Worm (Caenorhabditis elegans) whole organism, L4/young adult: Measurements from ENCODE around the gene rac-2.

ENCODE experiments used
- W03F9.2 ChIP-seq: fragments of 150-350 bp; optimal IDR thresholded peaks from 2 replicates; lab custom pipeline; 2014; ENCODE audit warnings: missing biosample characterization, missing genetic modification characterization
- dao-5 ChIP-seq: sonication (generic microtip); optimal IDR thresholded peaks from 2 replicates; lab custom pipeline; 2016; ENCODE audit warnings: missing genotype, missing genetic modification characterization, moderate library complexity, missing compliant biosample characterization
- him-1 ChIP-seq: sonication (generic microtip); optimal IDR thresholded peaks from 2 replicates; lab custom pipeline; 2016; ENCODE audit warnings: missing genotype, missing genetic modification reagents, missing genetic modification characterization, missing compliant biosample characterization

Gene rac-2

DNA sequence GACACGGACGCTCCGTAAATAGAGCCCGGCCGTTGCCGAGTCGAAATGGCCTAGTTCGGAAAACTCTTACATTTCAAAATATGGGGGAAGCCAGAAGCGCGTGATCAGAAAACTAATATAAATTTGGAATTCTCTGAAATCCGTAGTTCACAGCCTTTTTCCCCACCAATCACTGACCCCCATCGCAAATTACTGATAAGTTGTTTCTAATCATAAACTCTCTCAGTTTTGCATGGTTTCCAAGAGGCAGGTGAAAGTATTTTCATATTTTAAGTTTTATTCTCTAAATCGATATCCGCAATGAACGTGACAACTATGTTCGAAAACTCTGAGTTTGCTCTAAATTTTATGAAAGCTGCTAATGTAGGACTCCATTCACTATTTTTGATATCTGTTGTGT lies 21.1 kb downstream of the rac-2 start, which contains the start of gene srz-74:
srz-74 (plus strand) TSS at position 301 of the 400 bp plus-strand sequence.
- no peak for TF ChIP-seq dao-5 (tag; lab: Kevin White, UChicago)
- no peak for TF ChIP-seq him-1 (tag; lab: Kevin White, UChicago)
- no peak for TF ChIP-seq W03F9.2 (tag; lab: Kevin White, UChicago)

DNA sequence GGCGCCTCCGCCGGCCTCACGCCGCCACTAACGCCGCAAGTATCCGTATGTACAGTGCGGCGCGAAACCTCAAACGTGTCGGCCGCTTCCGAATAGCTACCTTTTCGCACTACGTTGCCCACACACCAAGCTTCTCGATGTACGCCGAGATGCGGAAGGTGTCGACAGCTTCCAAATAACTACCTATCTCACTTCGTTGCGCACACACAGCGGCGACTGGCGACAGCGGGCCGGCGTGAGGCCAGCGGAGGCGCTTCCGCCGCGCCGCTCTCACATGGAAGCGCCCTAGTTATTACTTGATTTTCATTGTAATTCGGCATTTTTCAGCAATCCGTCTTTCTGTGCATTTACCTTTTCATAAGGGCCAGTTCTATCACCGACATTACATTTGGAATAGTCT lies 22.5 kb downstream of the rac-2 start:
- no peak for TF ChIP-seq W03F9.2 (tag; lab: Kevin White, UChicago)
- TF ChIP-seq dao-5 (tag; lab: Kevin White, UChicago) = no peak
- no peak for TF ChIP-seq him-1 (tag; lab: Kevin White, UChicago)

DNA sequence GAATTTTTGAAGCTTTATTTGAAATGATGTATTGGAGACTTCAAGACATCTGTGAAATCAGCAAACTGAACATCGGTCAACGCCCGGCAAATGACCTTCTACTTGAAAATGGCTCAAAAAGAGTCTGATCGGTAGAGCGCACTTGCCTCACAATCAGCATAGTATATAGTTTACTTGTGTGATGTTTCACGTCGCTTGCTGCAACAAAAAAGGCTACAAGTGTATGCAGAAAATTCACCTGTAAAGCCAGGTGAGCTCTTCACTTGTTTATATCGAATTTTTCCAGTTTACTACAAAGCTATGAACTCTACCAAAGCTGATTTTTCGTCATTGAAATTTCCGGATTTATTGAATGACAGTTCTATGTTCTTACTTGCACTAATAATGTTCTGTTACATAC lies 24.6 kb downstream of the rac-2 start, which contains the start of gene srz-71:
srz-71 (plus strand) TSS at position 301 of the 400 bp plus-strand sequence.
- TF ChIP-seq him-1 (tag; lab: Kevin White, UChicago) (no peak), W03F9.2 (tag; lab: Kevin White, UChicago) (no peak), dao-5 (tag; lab: Kevin White, UChicago) (no peak)

DNA sequence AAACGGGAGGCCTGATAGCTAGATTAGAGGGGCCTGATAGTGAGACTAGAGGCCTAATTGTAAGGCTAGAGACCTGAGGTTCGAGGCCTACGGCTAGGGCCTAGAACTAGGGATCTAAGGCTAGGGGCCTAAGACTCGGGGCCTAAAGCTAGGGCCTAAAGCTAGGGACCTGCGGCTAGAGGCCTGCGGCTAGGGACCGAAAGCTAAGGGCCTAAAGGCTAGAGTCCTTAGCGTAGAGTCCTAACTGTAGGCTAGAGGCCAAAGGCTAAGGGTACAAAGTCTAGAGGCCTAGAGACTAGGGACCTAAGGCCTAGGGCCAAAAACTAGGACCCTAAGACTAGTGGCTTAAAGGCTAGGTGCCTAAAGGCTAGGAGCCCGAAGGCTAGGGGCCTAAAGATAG lies 25.1 kb downstream of the rac-2 start:
- TF ChIP-seq dao-5 (tag; lab: Kevin White, UChicago) (no peak), him-1 (tag; lab: Kevin White, UChicago) (no peak), W03F9.2 (tag; lab: Kevin White, UChicago) (no peak)

DNA sequence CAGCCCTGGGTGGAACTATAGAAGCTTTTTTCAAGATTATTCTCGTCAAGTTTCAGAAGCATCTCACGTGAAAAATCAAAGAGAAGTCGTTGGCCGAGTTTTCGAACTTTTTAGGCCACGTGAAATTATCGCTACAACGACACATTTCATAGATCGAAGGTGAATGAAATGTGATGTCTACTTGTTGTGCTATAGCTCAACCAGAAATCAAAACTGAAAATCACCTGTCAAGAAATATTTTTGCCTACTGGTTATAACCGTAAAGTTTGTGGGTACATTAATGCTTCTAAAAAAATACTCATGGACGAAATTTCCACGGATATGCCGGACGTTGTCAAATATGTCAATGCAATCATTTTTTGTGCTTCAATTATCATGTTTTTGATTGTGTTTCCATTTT lies 27.0 kb downstream of the rac-2 start, which contains the start of gene srz-38:
srz-38 (plus strand) TSS at position 301 of the 400 bp plus-strand sequence.
- no peak for TF ChIP-seq dao-5 (tag; lab: Kevin White, UChicago)
- no peak for TF ChIP-seq W03F9.2 (tag; lab: Kevin White, UChicago)
- no peak for TF ChIP-seq him-1 (tag; lab: Kevin White, UChicago)

DNA sequence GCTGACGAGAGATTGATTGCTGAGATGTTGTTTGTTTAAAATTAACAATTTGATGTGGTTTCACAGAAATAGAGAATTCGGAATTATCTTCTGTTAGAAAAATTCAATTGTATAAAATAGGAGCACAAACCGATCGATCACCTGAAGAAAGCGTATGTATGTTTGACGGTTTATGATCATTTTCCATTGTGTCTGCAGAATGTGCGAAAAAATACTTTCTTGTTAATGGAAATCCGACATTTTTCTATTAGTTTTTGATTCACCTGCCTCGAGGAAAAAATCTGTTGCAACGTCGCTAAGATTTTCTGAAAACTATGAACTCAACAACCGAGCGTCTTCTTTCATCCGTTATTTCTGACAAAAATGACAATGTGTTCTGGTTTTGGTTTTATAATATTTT lies 28.7 kb downstream of the rac-2 start, which contains the start of gene C35D6.13:
C35D6.13 (plus strand) TSS at position 301 of the 400 bp plus-strand sequence.
- TF ChIP-seq W03F9.2 (tag; lab: Kevin White, UChicago) = no peak
- no peak for TF ChIP-seq him-1 (tag; lab: Kevin White, UChicago)
- no peak for TF ChIP-seq dao-5 (tag; lab: Kevin White, UChicago)

DNA sequence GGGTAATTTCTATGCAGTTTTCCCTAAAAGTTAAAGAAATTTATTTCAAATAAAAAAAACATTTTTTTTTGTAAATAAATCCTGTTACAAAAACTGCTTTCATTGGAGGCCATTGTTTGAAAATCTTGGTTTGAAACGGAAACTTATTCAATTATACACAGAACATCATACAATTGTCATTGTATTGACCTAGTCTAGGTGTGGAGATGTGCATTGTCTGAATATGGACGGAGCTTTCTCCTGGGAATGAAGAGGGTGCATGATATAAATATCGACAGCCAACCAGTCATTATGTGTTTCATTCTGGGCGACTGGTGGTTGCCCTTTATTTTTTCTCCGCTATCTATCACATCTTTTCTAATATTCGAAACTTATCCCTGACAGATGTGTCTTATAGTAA lies 38.5 kb downstream of the rac-2 start, which contains the start of gene C35D6.3:
C35D6.3 (plus strand) TSS at position 301 of the 400 bp plus-strand sequence.
- TF ChIP-seq him-1 (tag; lab: Kevin White, UChicago) (no peak), W03F9.2 (tag; lab: Kevin White, UChicago) (no peak), dao-5 (tag; lab: Kevin White, UChicago) (no peak)

DNA sequence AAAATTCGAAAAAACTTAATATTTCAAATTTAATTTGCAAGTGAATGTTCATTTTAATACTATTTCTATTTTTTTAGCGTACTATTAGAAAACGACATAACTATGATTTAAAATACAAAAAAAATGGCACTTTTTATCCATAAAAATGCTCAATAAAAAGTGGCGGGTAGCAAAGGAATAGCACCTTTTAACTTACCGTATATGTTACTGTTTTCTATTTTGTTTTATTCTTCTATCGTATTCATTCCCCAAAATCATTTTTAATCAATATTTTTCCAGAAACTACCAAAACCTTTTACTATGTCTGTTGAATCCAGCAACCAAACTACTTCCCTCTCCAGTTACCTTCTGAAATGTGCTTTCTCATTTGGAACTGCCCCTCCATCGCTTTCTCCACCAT lies 42.7 kb downstream of the rac-2 start, which contains the start of gene C35D6.4:
C35D6.4 (plus strand) TSS at position 301 of the 400 bp plus-strand sequence.
- no peak for TF ChIP-seq dao-5 (tag; lab: Kevin White, UChicago)
- TF ChIP-seq W03F9.2 (tag; lab: Kevin White, UChicago) = no peak
- no peak for TF ChIP-seq him-1 (tag; lab: Kevin White, UChicago)
